Fruit fly (Drosophila melanogaster): ENCODE measurements around the gene CG5854.

Gene CG5854

DNA sequence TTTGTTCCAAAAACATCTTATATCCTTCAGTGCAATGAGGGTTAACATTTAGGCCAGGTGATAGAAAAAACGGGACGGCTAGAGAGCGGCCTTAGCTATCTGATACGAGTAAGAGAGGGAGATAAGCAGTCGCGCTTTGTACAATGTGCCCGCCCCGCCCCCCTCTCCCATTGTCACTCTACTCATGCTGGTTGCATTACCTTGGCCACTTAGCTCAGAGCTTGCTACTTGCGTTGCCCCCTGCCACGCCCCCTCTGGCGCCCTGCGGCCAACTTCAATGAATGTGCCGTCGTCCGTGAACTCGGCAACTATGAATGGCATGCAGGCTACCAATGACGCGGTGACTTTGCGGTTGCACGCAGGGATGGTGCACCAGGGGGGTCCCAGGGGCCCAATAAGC, 38.1 kb downstream of the CG5854 start:
- TF ChIP-seq CG11762 (GFP tag; optimal IDR thresholded peaks at IDR 0.05; ENCODE audit: insufficient read depth) (no peak), CG10631 (GFP tag; optimal IDR thresholded peaks at IDR 0.05) (no peak), Lpt (GFP tag; optimal IDR thresholded peaks at IDR 0.05) (no peak), Blimp-1 (GFP tag; optimal IDR thresholded peaks at IDR 0.05) (no peak), CG32006 (GFP tag; optimal IDR thresholded peaks at IDR 0.05) (no peak), CG6163 (GFP tag; IDR thresholded peaks at IDR 0.05) (no peak), CG15336 (GFP tag; IDR thresholded peaks at IDR 0.05) (no peak), spab (GFP tag; optimal IDR thresholded peaks at IDR 0.05) (no peak), fd59A (GFP tag; optimal IDR thresholded peaks at IDR 0.05) (no peak), OdsH (GFP tag; optimal IDR thresholded peaks at IDR 0.05) (no peak)

- TF ChIP-seq Sox102F (GFP tag; optimal IDR thresholded peaks at IDR 0.05) (no peak), CG3032 (tag; optimal IDR thresholded peaks at IDR 0.05) (no peak), svp (GFP tag) (no peak), fd85E (GFP tag; optimal IDR thresholded peaks at IDR 0.05) (no peak), CG1621 (tag; optimal IDR thresholded peaks at IDR 0.05) (no peak), CG10669 (GFP tag; optimal IDR thresholded peaks at IDR 0.05) (no peak), CG34406 (GFP tag; optimal IDR thresholded peaks at IDR 0.05) (no peak), Hr38 (GFP tag; optimal IDR thresholded peaks at IDR 0.05) (no peak), Smox (GFP tag; optimal IDR thresholded peaks at IDR 0.05) (no peak), ss (GFP tag; optimal IDR thresholded peaks at IDR 0.05) (no peak), fd59A (GFP tag; optimal IDR thresholded peaks at IDR 0.05) (no peak), spab (GFP tag; optimal IDR thresholded peaks at IDR 0.05) (no peak)
These were observed 47.9 kb downstream of the CG5854 start for dm6 chr3R:23981645-23982044.
